Worm (Caenorhabditis elegans) whole organism, L2 larva: ENCODE data around the gene pssy-2.

ENCODE experiments used
- ZK546.5 ChIP-seq: sonication (generic microtip); optimal IDR thresholded peaks from 2 replicates; lab custom pipeline; 2017; ENCODE audit warnings: missing biosample characterization, missing genetic modification characterization
- elt-3 ChIP-seq: sonication (generic microtip); optimal IDR thresholded peaks from 2 replicates; lab custom pipeline; 2017; ENCODE audit warnings: missing biosample characterization, missing genetic modification characterization
- lin-13 ChIP-seq: fragments of 150-350 bp; optimal IDR thresholded peaks from 2 replicates; lab custom pipeline; 2014; ENCODE audit warnings: missing biosample characterization, missing genetic modification reagents, missing genetic modification characterization
- nhr-12 ChIP-seq: fragments of 150-350 bp; optimal IDR thresholded peaks from 2 replicates; lab custom pipeline; 2014; ENCODE audit warnings: missing biosample characterization, missing genetic modification characterization
- nhr-237 ChIP-seq: fragments of 150-350 bp; optimal IDR thresholded peaks from 2 replicates; lab custom pipeline; 2014; ENCODE audit warnings: missing biosample characterization, missing genetic modification characterization
- nhr-25 ChIP-seq: fragments of 150-350 bp; sonication (generic microtip); optimal IDR thresholded peaks from 3 replicates; lab custom pipeline; 2014; ENCODE audit warnings: missing biosample characterization, missing genetic modification characterization
- zag-1 ChIP-seq: fragments of 150-350 bp; optimal IDR thresholded peaks from 2 replicates; lab custom pipeline; 2014; ENCODE audit warnings: missing biosample characterization, missing genetic modification characterization

- no peak for TF ChIP-seq elt-3 (tag; lab: Kevin White, UChicago)
- TF ChIP-seq nhr-12, result no peak
- no peak for TF ChIP-seq ZK546.5 (tag; lab: Kevin White, UChicago)
- no peak for TF ChIP-seq nhr-25 (tag; lab: Kevin White, UChicago)
- TF ChIP-seq zag-1 (tag; lab: Kevin White, UChicago), result no peak
- no peak for TF ChIP-seq lin-13 (GFP tag; lab: Kevin White, UChicago)
- no peak for TF ChIP-seq nhr-237 (tag; lab: Kevin White, UChicago)
These were observed 52.4 kb downstream of the pssy-2 start, which contains the start of gene pod-1 for ce11 chrIII:13524021-13524420.
